Fruit fly (Drosophila melanogaster) whole organism, pupa: Measurements from ENCODE around the gene CG8292.

Source experiments
- CG10348 ChIP-seq: fragments of 200-800 bp; sonication (Bioruptor generic); IDR thresholded peaks from 2 replicates; pipeline ENCODE4 v1.3.6; 2022; ENCODE audit warnings: missing biosample characterization, missing genetic modification characterization
- CG12605 ChIP-seq: fragments of 200-800 bp; sonication (Bioruptor generic); IDR thresholded peaks from 2 replicates; pipeline ENCODE4 v1.3.6; 2022; ENCODE audit warnings: missing biosample characterization, missing genetic modification characterization
- CG13204 ChIP-seq: fragments of 200-800 bp; sonication (Bioruptor generic); optimal IDR thresholded peaks from 2 replicates; lab custom pipeline; 2018; ENCODE audit warnings: missing biosample characterization, mild to moderate bottlenecking, missing genetic modification characterization, moderate library complexity
- CG14655 ChIP-seq: fragments of 200-800 bp; sonication (Bioruptor generic); optimal IDR thresholded peaks from 3 replicates; lab custom pipeline; 2017; ENCODE audit warnings: mild to moderate bottlenecking, missing biosample characterization, missing genetic modification reagents, missing genetic modification characterization
- CG15710 ChIP-seq: fragments of 200-800 bp; sonication (Bioruptor generic); optimal IDR thresholded peaks from 2 replicates; lab custom pipeline; 2018; ENCODE audit warnings: missing biosample characterization, mild to moderate bottlenecking, missing genetic modification characterization, moderate library complexity
- CG17806 ChIP-seq: fragments of 200-800 bp; sonication (Bioruptor generic); optimal IDR thresholded peaks from 2 replicates; lab custom pipeline; 2018; ENCODE audit warnings: missing biosample characterization, mild to moderate bottlenecking, missing genetic modification characterization, moderate library complexity
- CG32121 ChIP-seq: fragments of 200-800 bp; sonication (Bioruptor generic); IDR thresholded peaks from 2 replicates; pipeline ENCODE4 v1.3.6; 2022; ENCODE audit warnings: missing biosample characterization, missing genetic modification characterization
- CG34367 ChIP-seq: fragments of 200-800 bp; sonication (Bioruptor generic); optimal IDR thresholded peaks from 2 replicates; lab custom pipeline; 2018; ENCODE audit warnings: missing biosample characterization, mild to moderate bottlenecking, missing genetic modification characterization
- CG4496 ChIP-seq: fragments of 200-800 bp; sonication (Bioruptor generic); IDR thresholded peaks from 3 replicates; pipeline ENCODE4 v1.3.6; 2022; ENCODE audit warnings: missing biosample characterization, missing genetic modification characterization
- CG8159 ChIP-seq: fragments of 200-800 bp; sonication (Bioruptor generic); optimal IDR thresholded peaks from 3 replicates; lab custom pipeline; 2018; ENCODE audit warnings: missing biosample characterization, mild to moderate bottlenecking, missing genetic modification characterization, moderate library complexity
- CG8301 ChIP-seq: fragments of 200-800 bp; sonication (Bioruptor generic); optimal IDR thresholded peaks from 2 replicates; lab custom pipeline; 2018; ENCODE audit warnings: missing biosample characterization, mild to moderate bottlenecking, missing genetic modification characterization
- CG9948 ChIP-seq: fragments of 200-800 bp; sonication (Bioruptor generic); optimal IDR thresholded peaks from 2 replicates; lab custom pipeline; 2018; ENCODE audit warnings: missing biosample characterization, mild to moderate bottlenecking, missing genetic modification characterization, moderate library complexity
- D1 ChIP-seq: fragments of 200-800 bp; sonication (Bioruptor generic); optimal IDR thresholded peaks from 2 replicates; lab custom pipeline; 2018; ENCODE audit warnings: missing biosample characterization, mild to moderate bottlenecking, missing genetic modification characterization, moderate library complexity
- EcR ChIP-seq: fragments of 200-800 bp; sonication (Bioruptor generic); optimal IDR thresholded peaks from 3 replicates; lab custom pipeline; 2019; ENCODE audit warnings: missing biosample characterization, missing genetic modification characterization, mild to moderate bottlenecking, moderate library complexity, missing genetic modification reagents
- Ets98B ChIP-seq: fragments of 200-800 bp; sonication (Bioruptor generic); IDR thresholded peaks from 2 replicates; pipeline ENCODE4 v1.3.6; 2022; ENCODE audit warnings: missing biosample characterization, missing genetic modification characterization
- Pif1A ChIP-seq: fragments of 200-800 bp; sonication (Bioruptor generic); optimal IDR thresholded peaks from 3 replicates; lab custom pipeline; 2016; ENCODE audit warnings: missing biosample characterization, missing genetic modification characterization
- Pif1B ChIP-seq: fragments of 200-800 bp; sonication (Bioruptor generic); optimal IDR thresholded peaks from 3 replicates; lab custom pipeline; 2016; ENCODE audit warnings: missing biosample characterization, missing genetic modification characterization
- Snoo ChIP-seq: fragments of 200-800 bp; sonication (Bioruptor generic); optimal IDR thresholded peaks from 3 replicates; lab custom pipeline; 2017; ENCODE audit warnings: missing biosample characterization, mild to moderate bottlenecking, missing genetic modification characterization, inconsistent platforms
- fd96Ca ChIP-seq: fragments of 200-800 bp; sonication (Bioruptor generic); IDR thresholded peaks from 3 replicates; pipeline ENCODE4 v1.3.6; 2022; ENCODE audit warnings: missing biosample characterization, missing genetic modification characterization
- gl ChIP-seq: fragments of 200-800 bp; sonication (Bioruptor generic); optimal IDR thresholded peaks from 2 replicates; lab custom pipeline; 2018; ENCODE audit warnings: missing biosample characterization, mild to moderate bottlenecking, missing genetic modification characterization
- rn ChIP-seq: fragments of 200-800 bp; sonication (Bioruptor generic); IDR thresholded peaks from 2 replicates; pipeline ENCODE4 v1.3.6; 2022; ENCODE audit warnings: missing biosample characterization, missing genetic modification characterization

Gene CG8292

DNA sequence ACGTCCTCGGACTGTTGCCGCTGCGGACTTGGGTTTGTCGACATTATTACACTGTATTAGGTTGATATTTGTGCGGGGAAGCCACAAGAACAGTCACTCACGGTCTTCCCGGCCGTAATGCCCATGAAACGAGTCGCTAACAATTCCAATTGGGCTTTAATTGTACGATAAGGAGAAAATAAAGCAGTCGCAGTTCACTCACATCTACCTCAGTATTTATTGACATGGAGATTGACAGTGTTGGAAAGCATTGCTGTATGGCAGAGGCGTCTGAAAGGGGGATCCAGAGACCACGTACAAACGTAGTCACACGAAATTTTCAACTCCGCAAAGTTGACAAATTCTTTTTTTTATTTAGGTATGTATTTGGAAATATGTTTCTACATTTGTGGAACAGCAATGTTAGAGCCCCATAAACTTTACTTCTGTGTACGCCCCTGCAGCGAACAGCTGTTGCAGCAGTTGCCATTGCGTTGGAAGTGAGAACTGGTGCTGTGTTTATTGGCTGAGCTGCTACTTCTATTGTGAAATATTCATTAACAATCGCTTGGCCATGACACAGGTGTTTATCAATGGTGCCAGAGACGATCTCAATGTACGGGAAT, 5.0 kb downstream of the CG8292 start, which contains the start of the genes CG8372 and CG8360:
TSS of gene CG8372 (minus strand) at position 237 of the 605 bp plus-strand sequence.
TSS of gene CG8360 (plus strand) at position 294 of the 605 bp plus-strand sequence.
- peak; percentile 99 for TF ChIP-seq Ets98B (GFP tag; lab: Robert Waterston, UW)
- peak; percentile 99 for TF ChIP-seq Pif1A (GFP tag; lab: Kevin White, UChicago)
- peak; percentile 99 for TF ChIP-seq CG8159 (tag; lab: Kevin White, UChicago)
- peak; percentile 100 for TF ChIP-seq fd96Ca
- TF ChIP-seq CG9948, result peak; percentile 98
- TF ChIP-seq CG10348 (GFP tag; lab: Robert Waterston, UW), result peak; percentile 96
- peak; percentile 99 for TF ChIP-seq Snoo (tag; lab: Kevin White, UChicago)
- TF ChIP-seq CG17806 (tag; lab: Kevin White, UChicago), result peak; percentile 99
- TF ChIP-seq CG15710 (tag; lab: Kevin White, UChicago), result peak; percentile 99
- peak; percentile 98 for TF ChIP-seq CG34367
- TF ChIP-seq Pif1B (GFP tag; lab: Kevin White, UChicago), result peak; percentile 99
- TF ChIP-seq CG12605 (GFP tag; lab: Robert Waterston, UW), result peak; percentile 98
- TF ChIP-seq CG8301 (tag; lab: Kevin White, UChicago), result peak; percentile 99
- peak; percentile 89 for TF ChIP-seq EcR (GFP tag; lab: Kevin White, UChicago)
- TF ChIP-seq gl, result peak; percentile 98
- peak; percentile 99 for TF ChIP-seq CG14655 (GFP tag; lab: Kevin White, UChicago)
- no peak for TF ChIP-seq CG13204 (GFP tag; lab: Kevin White, UChicago)
- peak; percentile 99 for TF ChIP-seq rn
- peak; percentile 100 for TF ChIP-seq CG4496 (GFP tag; lab: Robert Waterston, UW)
- peak; percentile 99 for TF ChIP-seq CG32121 (GFP tag; lab: Robert Waterston, UW)
- TF ChIP-seq D1 (tag; lab: Kevin White, UChicago), result no peak

DNA sequence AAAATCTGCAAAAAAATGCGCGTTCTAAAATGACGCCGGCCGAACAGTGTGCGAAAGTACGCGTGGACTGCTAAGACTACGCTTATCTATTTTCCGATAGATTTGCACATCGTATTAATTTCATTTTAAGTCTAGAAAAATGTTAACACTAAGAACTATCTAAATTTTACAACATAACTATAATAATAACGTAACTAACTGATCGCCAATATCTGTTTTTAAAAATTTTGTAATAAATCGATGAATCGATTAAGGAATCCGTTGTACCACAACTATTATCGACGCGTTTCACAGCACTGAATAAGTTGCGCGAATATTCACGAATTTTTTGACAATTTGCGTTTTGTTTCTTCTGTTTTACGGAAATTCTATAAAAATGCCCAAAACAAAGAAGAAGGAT, 6.7 kb downstream of the CG8292 start, which contains the start of gene Ssb-c31a:
TSS of gene Ssb-c31a (plus strand) at position 278 of the 400 bp plus-strand sequence.
- TF ChIP-seq CG32121 (GFP tag; lab: Robert Waterston, UW) (no peak; the same call in 1 of the 2 replicates), CG8159 (tag; lab: Kevin White, UChicago) (peak; percentile 43), Pif1A (GFP tag; lab: Kevin White, UChicago) (peak; percentile 48), CG13204 (GFP tag; lab: Kevin White, UChicago) (no peak), CG9948 (no peak), Snoo (tag; lab: Kevin White, UChicago) (no peak), Pif1B (GFP tag; lab: Kevin White, UChicago) (peak; percentile 30), rn (no peak), CG8301 (tag; lab: Kevin White, UChicago) (no peak), EcR (GFP tag; lab: Kevin White, UChicago) (peak; percentile 14), CG12605 (GFP tag; lab: Robert Waterston, UW) (no peak), fd96Ca (no peak), gl (no peak), CG10348 (GFP tag; lab: Robert Waterston, UW) (no peak), CG34367 (no peak), CG14655 (GFP tag; lab: Kevin White, UChicago) (peak; percentile 14), CG4496 (GFP tag; lab: Robert Waterston, UW) (0 out of 3 replicates have a peak, but pooled peaks have one; percentile 3), D1 (tag; lab: Kevin White, UChicago) (no peak), Ets98B (GFP tag; lab: Robert Waterston, UW) (no peak), CG17806 (tag; lab: Kevin White, UChicago) (peak; percentile 9), CG15710 (tag; lab: Kevin White, UChicago) (peak; percentile 28)

DNA sequence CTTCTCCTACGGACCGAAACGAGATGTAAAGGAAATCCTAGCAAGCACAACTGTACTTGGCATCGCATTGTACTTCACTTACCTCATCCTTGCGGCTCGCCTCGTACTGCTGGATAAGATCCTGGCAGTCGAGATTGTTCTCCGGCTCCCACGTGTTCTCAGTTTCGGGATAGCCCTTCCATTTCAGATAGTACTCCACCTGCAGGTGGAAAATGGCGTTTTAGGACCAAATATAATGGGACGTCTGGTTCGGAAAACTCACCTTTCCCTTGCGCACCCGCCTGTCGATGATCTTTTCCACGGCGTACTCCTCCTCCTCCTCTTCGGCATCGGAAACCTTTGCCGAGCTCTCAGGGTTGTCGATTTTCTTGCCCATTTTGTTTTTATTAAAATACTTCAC, 7.3 kb downstream of the CG8292 start:
- TF ChIP-seq rn, result no peak
- TF ChIP-seq CG8301 (tag; lab: Kevin White, UChicago), result no peak
- TF ChIP-seq CG12605 (GFP tag; lab: Robert Waterston, UW), result no peak
- TF ChIP-seq Pif1A (GFP tag; lab: Kevin White, UChicago), result no peak
- TF ChIP-seq Pif1B (GFP tag; lab: Kevin White, UChicago), result no peak
- no peak for TF ChIP-seq CG32121 (GFP tag; lab: Robert Waterston, UW)
- no peak for TF ChIP-seq D1 (tag; lab: Kevin White, UChicago)
- TF ChIP-seq fd96Ca, result no peak
- TF ChIP-seq CG15710 (tag; lab: Kevin White, UChicago), result no peak
- TF ChIP-seq Ets98B (GFP tag; lab: Robert Waterston, UW), result no peak
- TF ChIP-seq, all 21 proteins: peak for 0

dm6 chr2L:8209362-8209761, 8.5 kb downstream of the CG8292 start:
- TF ChIP-seq CG12605 (GFP tag; lab: Robert Waterston, UW) (no peak), CG15710 (tag; lab: Kevin White, UChicago) (no peak), CG14655 (GFP tag; lab: Kevin White, UChicago) (no peak), CG4496 (GFP tag; lab: Robert Waterston, UW) (no peak), EcR (GFP tag; lab: Kevin White, UChicago) (no peak), Pif1A (GFP tag; lab: Kevin White, UChicago) (no peak), CG8301 (tag; lab: Kevin White, UChicago) (no peak), CG9948 (no peak), Ets98B (GFP tag; lab: Robert Waterston, UW) (no peak), rn (no peak), fd96Ca (no peak)
- TF ChIP-seq, all 21 proteins: peak for 0

DNA sequence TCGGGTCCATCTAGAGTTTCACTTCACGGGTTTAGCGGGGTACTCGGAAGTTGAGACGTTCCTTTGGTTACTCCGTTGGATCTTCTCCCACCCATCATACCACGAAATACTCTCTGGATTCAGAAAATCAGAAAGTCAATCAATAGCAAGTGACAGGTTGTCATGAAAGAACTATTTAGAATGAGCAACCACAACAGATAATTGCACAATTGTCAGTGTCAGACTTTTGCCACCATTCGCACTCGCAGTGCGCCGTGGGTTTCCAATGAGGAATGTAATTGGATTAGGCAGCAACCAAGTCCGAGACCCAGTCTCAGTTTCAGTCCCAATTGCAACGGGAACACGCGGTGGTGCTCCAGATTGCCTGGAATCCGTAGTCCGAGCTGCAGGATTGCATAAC, 11.9 kb downstream of the CG8292 start, which contains the start of gene CG8419:
TSS of gene CG8419 (plus strand) at position 301 of the 400 bp plus-strand sequence.
- TF ChIP-seq CG4496 (GFP tag; lab: Robert Waterston, UW), result 0 out of 3 replicates have a peak, but pooled peaks have one; percentile 24
- TF ChIP-seq Pif1B (GFP tag; lab: Kevin White, UChicago), result no peak
